Fruit fly (Drosophila melanogaster): ENCODE results near the gene Glyp.
A peak's percentile ranks its signal among the peaks of the same experiment; 100 is the strongest.

The Glyp gene

DNA sequence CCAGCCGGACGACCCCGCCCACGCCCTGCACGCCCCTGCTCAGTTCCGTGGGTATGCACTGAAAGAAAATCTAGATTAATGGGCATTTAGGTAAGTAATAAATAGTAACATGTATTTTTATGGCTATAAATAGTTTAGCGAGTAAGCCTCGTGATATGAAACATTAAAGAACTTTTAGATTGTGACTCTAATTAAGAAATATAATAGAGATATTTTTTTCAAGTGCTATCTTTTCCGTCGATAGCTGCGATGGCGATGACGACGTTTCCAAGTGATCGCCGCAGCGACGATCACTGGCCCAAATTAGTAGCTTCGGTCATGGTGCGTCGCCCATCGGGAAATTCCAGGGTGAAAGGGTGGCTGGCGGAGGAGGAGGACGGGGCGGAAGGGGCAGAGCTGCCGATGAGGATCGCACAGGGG lies 49.5 kb downstream of the Glyp start (continued):
- TF ChIP-seq CG10631 (GFP tag; optimal IDR thresholded peaks at IDR 0.05) (peak; percentile 83), Ets21C (GFP tag; optimal IDR thresholded peaks at IDR 0.05) (peak; percentile 54), CG9139 (GFP tag; optimal IDR thresholded peaks at IDR 0.05) (peak; percentile 71), CG11294 (GFP tag; IDR thresholded peaks at IDR 0.05) (peak; percentile 76), vri (GFP tag; optimal IDR thresholded peaks at IDR 0.05) (peak; percentile 55), OdsH (GFP tag; optimal IDR thresholded peaks at IDR 0.05) (peak; percentile 87), Hr4 (GFP tag; optimal IDR thresholded peaks at IDR 0.05) (peak; percentile 82), CG11762 (GFP tag; optimal IDR thresholded peaks at IDR 0.05; ENCODE audit: insufficient read depth) (peak; percentile 71), CG4318 (GFP tag; optimal IDR thresholded peaks at IDR 0.05) (peak; percentile 78), CG10669 (GFP tag; optimal IDR thresholded peaks at IDR 0.05) (peak; percentile 83), dac (GFP tag; optimal IDR thresholded peaks at IDR 0.05) (peak; percentile 65), CG11902 (GFP tag; optimal IDR thresholded peaks at IDR 0.05) (peak; percentile 73), CG3919 (GFP tag; optimal IDR thresholded peaks at IDR 0.05) (peak; percentile 88), CG6808 (GFP tag; optimal IDR thresholded peaks at IDR 0.05) (peak; percentile 85), CG34406 (GFP tag; optimal IDR thresholded peaks at IDR 0.05) (peak; percentile 87), Blimp-1 (GFP tag; optimal IDR thresholded peaks at IDR 0.05) (peak; percentile 12), Sox15 (GFP tag; optimal IDR thresholded peaks at IDR 0.05) (peak; percentile 74), Hr38 (GFP tag; optimal IDR thresholded peaks at IDR 0.05) (no peak), spab (GFP tag; optimal IDR thresholded peaks at IDR 0.05) (peak; percentile 79), CG8119 (GFP tag; IDR thresholded peaks at IDR 0.05) (peak; percentile 91), fd85E (GFP tag; optimal IDR thresholded peaks at IDR 0.05) (peak; percentile 35)

DNA sequence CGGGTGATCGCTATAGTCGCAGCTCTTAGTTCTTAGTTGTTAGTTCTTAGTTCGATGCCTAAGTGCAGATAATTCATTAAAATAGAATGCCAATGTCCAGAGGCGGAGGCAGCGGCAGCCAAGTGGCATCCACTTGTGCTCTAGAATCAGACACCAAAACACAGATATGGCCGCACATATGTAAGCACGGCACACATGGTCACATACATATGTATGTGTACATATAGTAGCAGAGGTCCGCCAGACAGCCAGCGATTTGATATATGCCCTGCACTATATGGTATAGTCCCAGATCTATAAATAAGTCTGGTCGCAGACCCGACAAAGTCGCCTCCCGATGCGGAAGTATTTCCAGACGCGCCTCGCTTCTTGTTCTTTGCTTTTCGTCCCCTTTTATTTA lies 50.1 kb downstream of the Glyp start:
- TF ChIP-seq Gug (GFP tag; IDR thresholded peaks at IDR 0.05) (no peak), CG34406 (GFP tag; optimal IDR thresholded peaks at IDR 0.05) (no peak), Sox15 (GFP tag; optimal IDR thresholded peaks at IDR 0.05) (no peak), CG16779 (tag; optimal IDR thresholded peaks at IDR 0.05) (no peak), pdm3 (GFP tag; optimal IDR thresholded peaks at IDR 0.05) (no peak), CG10669 (GFP tag; optimal IDR thresholded peaks at IDR 0.05) (no peak), eg (GFP tag; IDR thresholded peaks at IDR 0.05) (no peak), CG9139 (GFP tag; optimal IDR thresholded peaks at IDR 0.05) (no peak), Sox102F (GFP tag; optimal IDR thresholded peaks at IDR 0.05) (no peak), net (GFP tag; optimal IDR thresholded peaks at IDR 0.05) (no peak), spab (GFP tag; optimal IDR thresholded peaks at IDR 0.05) (no peak), salr (GFP tag; optimal IDR thresholded peaks at IDR 0.05) (no peak), Lpt (GFP tag; optimal IDR thresholded peaks at IDR 0.05) (no peak)

- TF ChIP-seq CG34406 (GFP tag; optimal IDR thresholded peaks at IDR 0.05), result no peak
- TF ChIP-seq cyc (GFP tag; optimal IDR thresholded peaks at IDR 0.05), result no peak
- no peak for TF ChIP-seq Eip93F (GFP tag; optimal IDR thresholded peaks at IDR 0.05)
- TF ChIP-seq svp (GFP tag), result peak; percentile 69
- TF ChIP-seq OdsH (GFP tag; optimal IDR thresholded peaks at IDR 0.05), result no peak
- TF ChIP-seq Met (GFP tag; optimal IDR thresholded peaks at IDR 0.05), result peak; percentile 6
- TF ChIP-seq Ets96B (tag; optimal IDR thresholded peaks at IDR 0.05), result no peak
- TF ChIP-seq ss (GFP tag; optimal IDR thresholded peaks at IDR 0.05), result peak in 1 of 2 experiments; percentile 60
- no peak for TF ChIP-seq CG6276 (GFP tag; optimal IDR thresholded peaks at IDR 0.05)
- peak; percentile 11 for TF ChIP-seq Ets21C (GFP tag; optimal IDR thresholded peaks at IDR 0.05)
- peak; percentile 48 for TF ChIP-seq esn (GFP tag; optimal IDR thresholded peaks at IDR 0.05)
- TF ChIP-seq Eip78C (GFP tag), result peak; percentile 41
- TF ChIP-seq CG6792 (GFP tag; optimal IDR thresholded peaks at IDR 0.05), result peak; percentile 4
- TF ChIP-seq Smox (GFP tag; optimal IDR thresholded peaks at IDR 0.05), result peak; percentile 11
- peak; percentile 9 for TF ChIP-seq Eip75B (GFP tag; optimal IDR thresholded peaks at IDR 0.05)
- TF ChIP-seq CG6163 (GFP tag; IDR thresholded peaks at IDR 0.05), result no peak
- TF ChIP-seq spab (GFP tag; optimal IDR thresholded peaks at IDR 0.05), result no peak
- peak; percentile 20 for TF ChIP-seq vri (GFP tag; optimal IDR thresholded peaks at IDR 0.05)
- TF ChIP-seq Sox102F (GFP tag; optimal IDR thresholded peaks at IDR 0.05), result no peak
- TF ChIP-seq salr (GFP tag; optimal IDR thresholded peaks at IDR 0.05), result no peak
- TF ChIP-seq CG31627 (GFP tag; optimal IDR thresholded peaks at IDR 0.05), result peak; percentile 21
- TF ChIP-seq CG7368 (GFP tag; optimal IDR thresholded peaks at IDR 0.05), result no peak
- TF ChIP-seq Hr39 (GFP tag; optimal IDR thresholded peaks at IDR 0.05), result peak; percentile 8
- TF ChIP-seq CG10631 (GFP tag; optimal IDR thresholded peaks at IDR 0.05), result no peak
- no peak for TF ChIP-seq eg (GFP tag; IDR thresholded peaks at IDR 0.05)
- TF ChIP-seq CG15336 (GFP tag; IDR thresholded peaks at IDR 0.05), result no peak
- TF ChIP-seq lz (GFP tag; optimal IDR thresholded peaks at IDR 0.05), result peak; percentile 6
These were observed 51.5 kb downstream of the Glyp start for dm6 chr2L:2181971-2182643.
